Fruit fly (Drosophila melanogaster) ovary, adult (tissue): ENCODE data around the gene Ctr1B.

ENCODE experiments used
- CG17801 ChIP-seq: fragments of 200-800 bp; optimal IDR thresholded peaks from 2 replicates; lab custom pipeline; 2019; ENCODE audit warnings: missing biosample characterization, mild to moderate bottlenecking, missing genetic modification characterization, moderate library complexity; ENCODE audit not compliant: partially characterized antibody

Ctr1B gene

DNA sequence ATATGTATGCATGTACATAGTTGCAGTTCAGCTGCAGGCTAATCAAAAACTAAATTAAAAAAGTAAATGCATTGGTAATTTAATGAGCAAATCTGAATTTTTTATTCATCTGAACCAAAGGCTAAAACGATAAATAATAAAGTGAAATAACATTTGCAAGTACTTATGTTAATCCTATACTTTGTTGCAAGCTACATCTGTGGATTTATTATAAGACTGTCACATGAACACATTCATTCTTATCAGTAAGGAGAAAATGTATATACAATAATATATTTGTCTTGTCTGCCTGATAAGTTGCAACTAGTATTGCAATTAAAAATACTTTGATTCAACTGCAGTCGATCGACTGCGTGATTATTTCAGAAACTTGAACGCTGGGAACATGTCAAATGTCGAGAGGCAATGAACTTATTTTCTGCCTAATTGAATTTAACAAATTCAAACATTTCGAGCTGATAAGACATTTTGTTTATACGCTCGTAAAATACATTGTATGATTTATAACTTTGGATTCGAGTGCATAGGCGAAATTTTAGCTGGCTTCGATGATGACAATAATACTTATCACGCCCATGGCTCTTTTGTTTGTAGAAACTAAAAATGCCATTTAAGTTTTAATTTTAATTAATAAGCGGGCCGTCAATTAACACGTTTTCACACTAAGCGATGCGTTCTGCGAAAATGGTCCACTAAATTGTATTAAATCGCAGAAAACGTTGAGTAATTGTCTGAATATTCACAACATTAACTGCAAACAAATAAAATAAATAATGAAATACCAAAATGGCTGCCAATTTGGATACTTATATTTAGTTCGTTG is 10.8 kb downstream of the Ctr1B start:
- TF ChIP-seq CG17801 (GFP tag; lab: Kevin White, UChicago) = no peak

DNA sequence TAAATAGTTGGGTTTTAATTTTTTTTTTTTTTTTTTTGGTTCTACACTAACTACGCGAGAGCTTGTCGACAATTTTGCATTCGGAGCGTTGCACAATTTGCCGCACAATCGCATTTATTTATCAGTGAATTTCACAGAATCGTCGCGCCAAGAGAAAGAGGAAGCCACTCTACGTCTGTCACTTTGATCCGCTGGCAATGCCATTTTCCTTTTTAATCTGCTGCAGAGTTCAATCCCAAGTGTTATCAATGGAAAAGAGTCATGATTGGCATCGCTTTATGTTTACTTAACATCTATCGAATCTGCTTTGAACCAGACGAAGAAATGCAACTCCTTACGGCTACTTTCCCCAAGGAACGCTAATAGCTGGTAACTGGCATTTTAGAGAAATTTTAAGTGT is 12.2 kb downstream of the Ctr1B start:
- TF ChIP-seq CG17801 (GFP tag; lab: Kevin White, UChicago) = no peak

DNA sequence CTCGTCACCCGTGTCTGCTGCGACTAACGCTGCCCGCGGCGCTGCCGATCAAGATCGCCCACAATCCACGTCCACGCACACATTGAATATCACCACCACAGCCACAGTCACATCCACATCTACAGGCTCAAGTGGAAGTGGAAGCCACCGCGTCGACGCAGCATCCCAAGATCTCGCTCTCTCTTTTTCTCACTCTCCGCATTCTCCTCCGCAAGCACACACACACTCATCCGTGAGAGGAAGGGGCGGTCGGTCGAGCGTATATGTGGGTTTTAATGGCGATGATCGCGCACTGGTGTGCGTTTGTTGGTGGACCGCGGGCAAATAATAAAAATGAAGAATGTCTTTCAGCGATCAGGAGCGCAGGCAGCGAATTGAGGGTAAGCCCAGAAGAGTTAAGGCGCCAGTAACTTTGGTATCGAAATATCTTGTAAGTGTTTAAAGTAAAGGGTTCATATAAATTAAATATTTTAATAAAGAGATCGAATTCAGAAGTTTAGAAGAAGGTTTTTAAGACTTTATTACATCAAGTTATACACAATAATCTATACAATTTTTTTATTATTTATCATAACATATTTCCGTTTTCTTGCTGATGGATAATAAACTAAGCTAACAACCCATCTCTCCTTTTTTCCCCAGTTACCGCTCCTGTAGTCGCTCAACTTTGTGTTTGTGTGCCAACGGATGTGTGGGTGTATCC is 16.5 kb downstream of the Ctr1B start, which contains the start of gene Poxm:
TSS of gene Poxm (minus strand) at position 25 of the 703 bp plus-strand sequence.
- TF ChIP-seq CG17801 (GFP tag; lab: Kevin White, UChicago) = no peak

DNA sequence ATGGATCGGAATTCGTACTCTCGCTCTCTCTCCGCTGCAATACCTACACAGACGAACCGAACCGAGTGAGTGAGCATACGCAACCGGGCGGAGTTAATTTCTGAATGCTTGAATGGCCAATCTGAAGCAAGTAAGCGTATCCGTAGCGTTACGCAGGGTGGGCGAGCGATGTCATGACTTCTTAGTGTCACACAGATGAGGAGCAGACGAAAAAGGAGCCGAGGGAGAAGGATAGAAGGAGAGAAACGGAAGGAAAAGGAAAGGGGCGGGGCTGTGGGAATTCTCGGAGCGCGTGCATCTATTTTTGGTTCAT is 17.0 kb downstream of the Ctr1B start:
- TF ChIP-seq CG17801 (GFP tag; lab: Kevin White, UChicago) = no peak

DNA sequence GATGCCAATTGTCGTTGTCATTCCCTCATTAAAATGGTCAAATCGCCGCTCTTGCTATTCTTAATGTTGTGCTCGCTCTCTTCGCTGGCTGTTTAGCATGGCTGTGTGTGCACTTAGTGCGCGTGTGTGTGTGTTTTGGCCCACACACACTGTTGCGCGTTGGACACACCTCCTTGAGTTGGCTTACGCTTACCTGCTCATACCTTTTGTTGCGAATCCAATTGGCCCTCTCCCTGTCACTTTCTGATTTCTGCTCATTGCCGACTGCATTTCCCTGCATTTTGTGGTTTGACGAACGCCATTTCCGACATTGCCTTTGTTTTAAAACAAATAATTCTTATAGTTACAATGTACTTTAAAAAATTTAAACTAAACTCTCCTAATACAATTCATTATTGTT is 17.6 kb downstream of the Ctr1B start:
- TF ChIP-seq CG17801 (GFP tag; lab: Kevin White, UChicago) = no peak

DNA sequence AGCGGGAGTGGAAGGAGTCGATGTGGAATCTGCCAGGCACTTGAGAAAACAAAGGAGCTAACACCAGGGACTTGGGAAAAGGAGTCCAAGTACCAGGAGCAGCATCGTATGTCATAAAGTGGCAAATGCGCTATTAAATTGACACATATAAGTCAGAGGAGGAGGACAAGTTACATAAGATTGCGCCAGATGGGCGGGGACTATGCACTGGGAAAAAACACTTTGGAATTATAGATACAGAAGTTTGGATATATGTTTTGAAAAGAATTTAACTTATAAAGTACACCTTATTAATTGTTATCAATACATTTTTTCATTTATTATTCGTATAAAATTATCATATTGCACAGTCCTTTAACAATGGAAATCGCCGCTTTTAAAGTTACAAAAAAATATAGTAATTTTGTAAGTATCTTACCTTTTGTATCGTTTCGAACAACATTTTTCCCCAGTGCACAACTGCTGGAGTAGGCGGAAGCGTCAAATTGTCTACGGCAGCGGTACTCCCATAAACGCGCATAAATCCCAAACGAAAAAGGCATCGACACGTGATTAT is 18.7 kb downstream of the Ctr1B start:
- TF ChIP-seq CG17801 (GFP tag; lab: Kevin White, UChicago) = no peak

DNA sequence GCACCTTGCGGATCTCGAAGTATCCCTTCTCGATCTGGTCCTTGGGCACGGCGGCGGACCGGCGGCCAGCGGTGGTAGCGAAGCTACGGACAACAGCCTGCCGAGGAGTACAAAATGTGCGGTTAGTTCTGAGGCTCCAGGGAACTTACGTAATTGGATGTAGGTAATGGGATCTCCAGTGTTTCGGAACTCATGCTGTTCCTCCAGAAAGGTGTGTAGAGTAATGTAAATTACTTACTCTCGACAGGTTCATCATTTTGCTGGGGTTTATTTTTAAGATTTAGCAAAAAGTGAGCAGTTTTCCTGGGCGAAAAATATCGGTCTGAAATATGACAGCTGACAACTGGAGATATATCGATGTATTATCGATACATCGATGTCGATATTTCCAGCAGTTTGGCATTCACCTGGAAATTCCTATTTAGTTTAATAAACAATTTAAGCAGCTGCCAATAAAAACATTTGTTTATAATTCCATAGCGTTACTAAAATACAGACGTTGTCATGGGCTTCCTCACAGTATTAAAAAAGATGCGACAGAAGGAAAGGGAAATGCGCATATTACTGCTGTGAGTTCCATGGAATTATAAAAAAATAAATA is 23.4 kb downstream of the Ctr1B start, which contains the start of the genes COX7A and Arl2:
TSS of gene COX7A (minus strand) at position 369 of the 601 bp plus-strand sequence.
TSS of gene Arl2 (plus strand) at position 426 of the 601 bp plus-strand sequence.
- peak; percentile 35 for TF ChIP-seq CG17801 (GFP tag; lab: Kevin White, UChicago)

DNA sequence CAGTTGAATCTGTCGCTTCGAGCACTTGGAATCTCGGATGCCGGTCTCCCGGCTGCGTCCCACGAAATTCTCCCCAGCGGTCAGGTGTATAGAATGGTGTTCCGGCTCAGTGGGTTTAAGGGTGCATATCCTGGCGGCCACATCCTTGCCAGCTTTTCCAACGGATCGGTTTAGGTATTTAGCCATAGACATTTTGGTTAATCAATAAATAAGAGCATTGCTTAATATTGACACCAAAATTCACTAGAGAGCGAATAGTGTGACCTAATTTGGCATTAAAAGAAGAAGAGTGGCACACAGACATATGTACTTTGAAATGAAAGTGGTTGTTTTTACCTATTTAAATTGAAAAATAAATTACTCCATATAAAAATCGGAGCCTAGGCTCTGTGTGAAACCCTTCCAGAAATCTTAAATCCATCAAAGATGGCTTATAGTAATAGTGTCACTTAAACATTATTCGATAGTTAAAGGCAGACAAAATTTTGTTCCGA is 25.9 kb downstream of the Ctr1B start, which contains the start of the genes PNKP and COX7AL:
TSS of gene PNKP (minus strand) at position 266 of the 494 bp plus-strand sequence.
TSS of gene COX7AL (plus strand) at position 419 of the 494 bp plus-strand sequence.
- TF ChIP-seq CG17801 (GFP tag; lab: Kevin White, UChicago) = no peak

DNA sequence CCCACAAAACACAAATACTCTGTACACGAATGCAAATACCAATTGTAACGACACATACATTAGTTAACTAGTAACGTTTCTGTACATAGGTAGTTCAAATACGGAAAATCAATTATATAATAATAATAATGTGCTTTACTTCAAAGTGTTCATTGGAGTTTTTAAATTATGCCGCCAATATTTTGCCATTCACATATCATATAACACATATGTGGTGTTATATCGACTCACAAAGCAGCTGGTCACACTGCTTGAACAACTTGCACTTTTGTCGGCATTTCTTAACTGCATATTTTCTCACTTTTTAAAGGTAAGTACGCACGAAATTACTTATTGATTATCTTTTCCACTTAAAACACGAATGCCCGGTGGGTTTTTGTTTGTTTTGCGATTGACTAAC is 26.8 kb downstream of the Ctr1B start, which contains the start of gene DppIII:
TSS of gene DppIII (plus strand) at position 227 of the 400 bp plus-strand sequence.
- TF ChIP-seq CG17801 (GFP tag; lab: Kevin White, UChicago) = no peak

DNA sequence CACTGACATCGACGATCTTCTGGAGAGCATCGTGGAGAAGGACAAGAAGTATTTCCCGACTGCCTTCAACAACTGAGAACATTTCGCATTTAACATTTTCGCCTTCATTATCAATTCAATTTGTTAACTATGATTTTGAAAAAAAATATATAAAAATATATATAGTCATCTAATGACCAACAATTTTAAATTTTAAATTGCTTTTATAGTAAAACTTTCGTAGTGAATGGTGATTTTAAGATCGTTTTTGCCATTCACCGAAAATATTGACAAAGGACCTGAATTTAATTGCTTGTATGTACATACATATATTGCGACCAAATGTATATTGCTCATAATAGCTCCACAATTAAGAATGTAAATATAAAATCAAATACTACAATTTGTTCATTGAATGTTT is 29.9 kb downstream of the Ctr1B start, which contains the start of gene CG7352:
TSS of gene CG7352 (plus strand) at position 301 of the 400 bp plus-strand sequence.
- no peak for TF ChIP-seq CG17801 (GFP tag; lab: Kevin White, UChicago)

DNA sequence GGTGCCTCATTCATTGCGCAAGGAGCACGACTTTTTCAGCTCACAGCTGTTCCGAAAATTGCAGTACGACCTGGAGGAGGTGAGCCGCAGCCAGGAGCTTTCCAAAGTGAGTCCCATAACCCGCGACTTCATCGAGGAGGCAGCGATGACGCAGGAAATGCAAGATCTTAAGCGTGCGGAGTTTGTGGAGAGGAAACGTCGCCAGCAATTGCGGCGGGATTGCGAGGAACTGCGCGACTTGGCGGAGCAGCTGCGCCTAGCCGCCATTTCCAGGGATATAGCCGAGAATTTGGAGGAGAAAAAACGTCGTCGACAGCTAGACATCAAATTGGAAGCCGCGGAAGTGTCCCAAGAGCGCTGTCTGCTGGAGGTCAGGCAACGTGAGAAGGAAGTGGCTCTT is 30.4 kb downstream of the Ctr1B start:
- no peak for TF ChIP-seq CG17801 (GFP tag; lab: Kevin White, UChicago)

DNA sequence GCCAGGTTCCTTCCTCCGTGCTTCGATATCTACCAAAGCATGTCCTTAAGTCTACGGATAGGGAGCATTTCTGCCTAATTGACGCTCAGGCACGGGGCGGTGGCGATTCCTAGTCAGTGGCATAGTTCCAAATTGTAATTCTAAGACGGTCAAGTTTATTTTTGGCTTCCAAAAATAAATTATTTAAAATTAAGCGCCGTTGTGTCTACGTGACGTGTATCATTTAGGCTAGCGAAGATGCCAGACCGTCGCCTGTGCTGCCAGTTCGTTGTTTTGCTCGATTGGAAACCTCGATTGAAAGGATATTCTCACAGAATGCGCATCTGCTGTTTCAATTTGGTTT is 31.7 kb downstream of the Ctr1B start:
- no peak for TF ChIP-seq CG17801 (GFP tag; lab: Kevin White, UChicago)

DNA sequence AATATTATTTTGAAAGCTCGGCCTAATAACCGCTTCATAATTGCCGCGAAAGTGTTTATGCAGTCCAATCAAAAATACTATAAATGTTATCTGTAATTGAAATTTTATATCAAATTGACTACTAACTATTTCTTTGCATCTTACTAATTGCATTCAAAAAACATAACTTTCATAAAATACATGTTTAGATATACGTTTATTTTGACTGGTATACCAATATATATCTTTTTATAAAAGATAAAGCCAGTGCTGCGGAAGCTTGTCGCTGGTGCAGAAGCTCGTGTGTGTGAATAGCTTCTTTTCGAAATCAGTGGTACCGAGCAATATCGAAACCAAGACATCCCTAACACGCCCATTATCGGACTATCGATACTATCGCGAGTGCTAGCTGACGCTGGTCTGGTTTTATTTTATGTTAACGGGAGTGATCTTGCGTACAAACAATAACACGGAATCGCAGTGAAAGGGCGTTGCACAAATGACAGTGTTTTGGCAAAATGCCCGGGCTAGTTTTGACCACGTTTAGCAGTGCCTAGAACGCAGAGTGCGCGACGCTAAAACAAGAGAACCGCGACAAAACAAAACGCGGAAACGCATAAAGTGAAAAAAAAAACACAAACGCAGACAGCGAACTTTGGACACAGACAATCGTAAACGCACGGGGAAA is 32.2 kb downstream of the Ctr1B start, which contains the start of gene Atg13:
TSS of gene Atg13 (plus strand) at position 367 of the 667 bp plus-strand sequence.
- peak; percentile 69 for TF ChIP-seq CG17801 (GFP tag; lab: Kevin White, UChicago)
